Fruit fly (Drosophila melanogaster): ENCODE results near the gene Lectin-galC1.

The Lectin-galC1 gene

DNA sequence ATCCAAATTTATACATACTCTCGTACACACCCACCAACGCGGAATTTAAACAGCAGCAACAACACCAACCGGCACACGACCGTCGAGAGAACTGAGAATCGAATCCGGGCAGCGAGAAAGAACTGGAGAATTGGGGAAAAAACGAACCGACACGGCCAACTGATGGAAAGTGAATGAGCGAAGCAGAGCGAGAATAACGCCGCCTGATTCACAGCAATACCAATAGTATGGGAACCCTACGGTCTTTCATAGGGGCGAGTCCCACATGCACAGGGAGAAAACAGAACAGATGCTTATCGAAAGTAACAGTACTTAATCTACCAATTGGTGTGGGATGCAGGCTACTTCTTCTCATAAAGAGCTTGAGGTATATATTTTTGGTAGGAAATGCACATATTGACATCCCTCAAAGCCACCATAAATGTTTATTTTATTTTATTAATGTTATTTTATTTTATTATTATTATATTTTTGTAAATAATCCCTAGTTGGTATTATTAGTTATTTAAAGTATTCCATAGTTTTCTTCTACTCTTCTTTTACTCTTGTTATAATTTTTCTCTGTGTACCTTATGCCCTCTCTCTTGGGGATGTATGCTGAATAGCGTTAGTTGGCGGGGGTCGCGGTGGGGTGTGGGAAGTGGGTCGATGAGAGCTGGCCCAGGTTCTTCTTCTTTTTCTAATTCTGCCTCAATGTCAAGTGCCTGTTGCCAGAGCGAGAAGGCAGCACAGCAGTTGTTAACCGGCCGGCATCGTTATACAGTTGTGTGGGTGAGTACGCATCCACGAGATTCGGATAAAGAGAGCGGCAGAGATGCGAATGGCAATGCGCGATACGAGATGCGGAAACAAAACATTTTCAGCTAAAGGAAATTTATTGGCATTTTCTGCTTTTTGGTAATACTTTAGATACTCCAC lies 18.7 kb upstream of the Lectin-galC1 start, which contains the start of gene CG17544 (continued):
- TF ChIP-seq Sox100B (GFP tag; optimal IDR thresholded peaks at IDR 0.05) (peak; percentile 88), lilli (GFP tag; optimal IDR thresholded peaks at IDR 0.05) (peak; percentile 27), CG17802 (tag; optimal IDR thresholded peaks at IDR 0.05) (peak; percentile 4), CG10431 (GFP tag; optimal IDR thresholded peaks at IDR 0.05) (peak; percentile 1), CG15601 (tag; optimal IDR thresholded peaks at IDR 0.05) (peak; percentile 81), aop (GFP tag; IDR thresholded peaks at IDR 0.05) (0 out of 2 replicates have a peak, but pooled peaks have one; percentile 24), CG13894 (tag; optimal IDR thresholded peaks at IDR 0.05) (peak; percentile 84), Gsc (GFP tag; IDR thresholded peaks at IDR 0.05) (no peak), Elba2 (GFP tag; optimal IDR thresholded peaks at IDR 0.05) (no peak), E2f2 (GFP tag; IDR thresholded peaks at IDR 0.05) (peak; percentile 49; the same call in 1 of the 2 replicates), GATAe (GFP tag; conservative IDR thresholded peaks at IDR 0.05) (no peak), CG1529 (GFP tag; optimal IDR thresholded peaks at IDR 0.05) (no peak), CG4820 (GFP tag; optimal IDR thresholded peaks at IDR 0.05) (peak; percentile 52), org-1 (GFP tag; optimal IDR thresholded peaks at IDR 0.05) (peak; percentile 20), Spps (tag; optimal IDR thresholded peaks at IDR 0.05) (peak; percentile 45), B-H2 (GFP tag; optimal IDR thresholded peaks at IDR 0.05) (peak; percentile 52), fu2 (GFP tag; optimal IDR thresholded peaks at IDR 0.05) (peak; percentile 25), trh (GFP tag; optimal IDR thresholded peaks at IDR 0.05) (peak; percentile 32), ranshi (GFP tag; IDR thresholded peaks at IDR 0.05) (peak; percentile 47; the same call in 1 of the 2 replicates), Med (GFP tag) (peak; percentile 82), Ravus (GFP tag; IDR thresholded peaks at IDR 0.05) (no peak), CG9609 (GFP tag; optimal IDR thresholded peaks at IDR 0.05) (peak; percentile 31), disco-r (GFP tag; optimal IDR thresholded peaks at IDR 0.05) (no peak), HLH54F (GFP tag; optimal IDR thresholded peaks at IDR 0.05) (peak; percentile 35), chm (GFP tag; IDR thresholded peaks at IDR 0.05) (peak; percentile 66), vnd (GFP tag; IDR thresholded peaks at IDR 0.05; ENCODE audit: partially characterized antibody) (no peak), CG6272 (GFP tag; IDR thresholded peaks at IDR 0.05) (peak; percentile 13), Lim3 (GFP tag; IDR thresholded peaks at IDR 0.05) (no peak), CrebB (tag; optimal IDR thresholded peaks at IDR 0.05) (no peak), ken (GFP tag; IDR thresholded peaks at IDR 0.05) (no peak; the same call in 2 of the 3 replicates), CG18764 (GFP tag; optimal IDR thresholded peaks at IDR 0.05) (peak; percentile 52), az2 (GFP tag; optimal IDR thresholded peaks at IDR 0.05) (peak; percentile 62), psq (GFP tag; optimal IDR thresholded peaks at IDR 0.05) (no peak), HLH4C (GFP tag; IDR thresholded peaks at IDR 0.05; ENCODE audit: partially characterized antibody) (no peak), CG10209 (GFP tag; optimal IDR thresholded peaks at IDR 0.05) (peak; percentile 86), Neu2 (GFP tag; optimal IDR thresholded peaks at IDR 0.05; ENCODE audit: borderline replicate concordance) (no peak), NfI (GFP tag; optimal IDR thresholded peaks at IDR 0.05) (peak; percentile 76), CG31224 (GFP tag; IDR thresholded peaks at IDR 0.05) (peak; percentile 46; the same call in 1 of the 2 replicates), Hr51 (GFP tag; optimal IDR thresholded peaks at IDR 0.05) (peak; percentile 36 to 83), Drgx (GFP tag; IDR thresholded peaks at IDR 0.05) (peak; percentile 60), Dip3 (GFP tag; optimal IDR thresholded peaks at IDR 0.05) (no peak), CG30431 (GFP tag; optimal IDR thresholded peaks at IDR 0.05) (peak; percentile 64), CG17829 (tag; optimal IDR thresholded peaks at IDR 0.05) (peak; percentile 82), CG12391 (tag; optimal IDR thresholded peaks at IDR 0.05) (peak; percentile 80), fd64A (GFP tag; optimal IDR thresholded peaks at IDR 0.05) (peak; percentile 21), Nf-YB (GFP tag; optimal IDR thresholded peaks at IDR 0.05) (peak; percentile 67), CG3163 (GFP tag; optimal IDR thresholded peaks at IDR 0.05) (peak; percentile 62), ab (GFP tag; optimal IDR thresholded peaks at IDR 0.05) (no peak), CG7839 (tag; optimal IDR thresholded peaks at IDR 0.05) (peak; percentile 74)

All from whole organism, embryonic.